Worm (Caenorhabditis elegans): Measurements from ENCODE around the gene K08E4.8.

Gene K08E4.8

DNA sequence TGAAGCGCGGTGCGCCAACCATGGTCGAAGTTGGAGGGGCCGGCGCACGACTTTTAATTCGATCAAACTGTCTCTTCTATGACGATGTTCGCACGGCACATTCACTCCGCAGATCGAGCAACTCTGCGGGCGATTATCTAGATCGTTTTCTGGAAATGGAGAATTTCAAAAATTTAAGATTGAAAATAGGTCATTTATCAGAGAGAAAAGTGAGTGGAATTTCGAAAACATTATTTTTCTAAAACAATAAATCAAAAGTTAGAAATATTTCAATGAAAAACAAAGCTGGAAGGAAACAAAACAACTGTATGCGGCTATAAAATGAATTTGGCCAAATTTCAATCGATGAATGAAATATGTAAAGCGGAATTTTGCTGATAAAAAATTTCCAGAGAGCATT, 50.3 kb downstream of the K08E4.8 start, which contains the start of the genes ZK617.26 and unc-22:
Gene ZK617.26 (minus strand): TSS at position 101 of the 400 bp plus-strand sequence.
Gene unc-22 (minus strand): TSS at position 149 of the 400 bp plus-strand sequence.
- TF ChIP-seq ZK546.5 (tag; optimal IDR thresholded peaks at IDR 0.05) (no peak), lsy-2 (tag; optimal IDR thresholded peaks at IDR 0.05) (no peak), nhr-6 (tag; optimal IDR thresholded peaks at IDR 0.05) (no peak), ztf-4 (tag; optimal IDR thresholded peaks at IDR 0.05) (no peak), Y55F3AM.14 (GFP tag; optimal IDR thresholded peaks at IDR 0.05) (no peak), blmp-1 (tag; optimal IDR thresholded peaks at IDR 0.05; ENCODE audit: insufficient read depth) (no peak), nhr-11 (tag; optimal IDR thresholded peaks at IDR 0.05) (no peak), lin-13 (GFP tag; optimal IDR thresholded peaks at IDR 0.05) (no peak), C34F6.9 (tag; optimal IDR thresholded peaks at IDR 0.05) (no peak), skn-1 (tag; optimal IDR thresholded peaks at IDR 0.05) (no peak), crh-2 (tag; optimal IDR thresholded peaks at IDR 0.05) (no peak), ama-1 (optimal IDR thresholded peaks at IDR 0.05) (no peak), nhr-10 (tag; optimal IDR thresholded peaks at IDR 0.05) (no peak)
